Worm (Caenorhabditis elegans): ENCODE measurements around the gene F35G12.12.
A peak's percentile ranks its signal among the peaks of the same experiment; 100 is the strongest.

DNA sequence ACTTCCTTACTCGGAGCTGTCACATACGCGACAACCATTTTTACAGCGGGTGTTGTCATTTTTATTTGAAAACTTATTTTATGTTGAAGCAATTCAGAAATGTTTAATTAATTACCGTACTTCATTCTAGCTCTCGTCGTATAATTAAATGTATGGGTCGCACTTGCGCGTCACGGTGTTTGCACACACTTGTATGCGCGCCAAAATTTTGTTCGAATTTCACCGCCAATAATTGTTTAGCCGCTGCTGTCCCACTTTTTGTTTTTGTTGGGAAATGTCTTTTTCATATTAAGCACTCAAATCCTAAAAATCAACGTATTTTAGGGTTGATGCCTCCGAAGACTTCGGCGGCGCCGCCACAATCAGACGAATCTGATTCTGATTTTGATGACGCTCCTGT is 5.6 kb downstream of the F35G12.12 start, which contains the start of the genes F35G12.7 and smc-4:
- TF ChIP-seq ztf-11 (tag; optimal IDR thresholded peaks at IDR 0.05) (no peak), nhr-28 (tag; optimal IDR thresholded peaks at IDR 0.05) (no peak), mdl-1 (tag; optimal IDR thresholded peaks at IDR 0.05) (no peak), nhr-11 (tag; optimal IDR thresholded peaks at IDR 0.05) (no peak), aly-2 (tag; optimal IDR thresholded peaks at IDR 0.05) (no peak), unc-39 (tag; optimal IDR thresholded peaks at IDR 0.05) (no peak), nfya-1 (tag; optimal IDR thresholded peaks at IDR 0.05; ENCODE audit: insufficient read depth) (peak; percentile 90)

Data from whole organism, L3 larva.